Worm (Caenorhabditis elegans): Measurements from ENCODE around the gene lelo-1.

lelo-1 gene

DNA sequence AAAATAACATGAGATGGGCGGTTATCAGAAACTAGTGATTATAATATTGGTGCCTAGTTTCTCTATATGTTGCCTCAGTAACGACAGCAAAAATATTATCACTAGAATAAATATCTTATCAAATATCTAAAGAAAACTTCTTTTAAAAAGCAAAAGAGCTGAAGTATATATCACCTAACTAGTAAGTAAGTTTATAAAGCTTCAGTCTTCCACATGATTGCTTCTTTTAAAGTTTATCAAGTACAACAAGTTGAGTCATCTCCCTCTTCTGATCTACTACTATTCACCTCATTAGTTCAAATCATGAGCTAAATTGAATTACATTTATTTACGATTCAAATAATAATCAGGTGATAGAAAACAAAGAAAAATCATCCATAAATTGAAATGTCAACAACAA, 42.0 kb downstream of the lelo-1 start:
- TF ChIP-seq dmd-4 (tag; optimal IDR thresholded peaks at IDR 0.05; ENCODE audit: borderline replicate concordance) = no peak

DNA sequence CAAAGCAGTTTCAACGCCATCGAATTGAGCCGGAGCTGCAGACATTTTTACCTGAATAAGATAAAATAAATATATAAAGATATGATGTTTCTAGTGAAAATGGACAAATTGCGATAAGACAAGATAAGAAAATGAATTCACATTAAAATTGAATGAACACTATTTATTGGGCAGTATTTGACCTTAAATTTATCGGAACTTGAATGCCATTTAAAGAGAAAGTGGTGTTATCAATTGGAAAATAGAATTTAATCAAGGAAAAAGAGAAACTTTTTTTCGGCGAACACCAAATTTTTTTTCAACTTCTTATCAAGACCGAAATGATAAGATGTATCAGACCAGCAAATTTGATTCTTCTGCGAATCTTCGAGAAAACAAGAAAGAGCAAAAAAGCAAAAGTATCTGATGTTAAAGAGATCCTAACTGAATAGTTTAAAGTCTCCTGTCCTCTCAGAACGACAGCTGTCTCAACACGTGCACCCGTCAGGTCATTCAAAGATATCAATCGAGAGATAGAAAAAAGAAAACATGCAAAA, 44.0 kb downstream of the lelo-1 start, which contains the start of gene upb-1:
Gene upb-1 (minus strand): TSS at position 51 of the 536 bp plus-strand sequence.
- no peak for TF ChIP-seq pag-3 (tag; optimal IDR thresholded peaks at IDR 0.05; ENCODE audit: borderline replicate concordance)
- TF ChIP-seq lim-6 (tag; optimal IDR thresholded peaks at IDR 0.05) = no peak
- no peak for TF ChIP-seq ceh-6 (GFP tag; optimal IDR thresholded peaks at IDR 0.05)
- no peak for TF ChIP-seq dmd-4 (tag; optimal IDR thresholded peaks at IDR 0.05; ENCODE audit: borderline replicate concordance)
- no peak for TF ChIP-seq sdc-2 (tag; optimal IDR thresholded peaks at IDR 0.05)
- no peak for TF ChIP-seq Y22D7AL.16 (tag; optimal IDR thresholded peaks at IDR 0.05)
- TF ChIP-seq ttx-3 (tag; optimal IDR thresholded peaks at IDR 0.05) = no peak
- TF ChIP-seq nfya-1 (tag; optimal IDR thresholded peaks at IDR 0.05) = no peak
- peak; percentile 70 for TF ChIP-seq unc-55 (GFP tag; optimal IDR thresholded peaks at IDR 0.05)
- TF ChIP-seq hlh-6 (tag; optimal IDR thresholded peaks at IDR 0.05) = no peak
- TF ChIP-seq ceh-2 (tag; optimal IDR thresholded peaks at IDR 0.05) = no peak
- peak; percentile 82 for TF ChIP-seq elt-2 (tag; optimal IDR thresholded peaks at IDR 0.05)

DNA sequence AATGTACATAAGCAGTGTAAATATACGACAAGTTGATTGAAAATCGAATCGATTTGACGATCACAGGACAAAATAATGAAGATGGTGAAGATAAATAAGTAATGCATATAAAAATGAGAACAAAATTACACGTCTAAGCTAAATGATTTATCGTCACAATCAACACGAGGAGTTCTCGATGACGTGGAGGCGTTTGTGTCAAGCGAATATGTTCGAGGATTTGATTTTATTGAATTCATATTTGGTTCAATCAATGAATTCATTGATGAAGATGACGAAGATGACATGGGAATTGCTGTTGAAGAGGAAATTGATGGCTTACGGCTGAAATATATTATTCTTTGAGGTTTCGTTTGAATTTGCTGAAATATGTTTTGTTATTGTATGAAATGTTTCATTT, 46.4 kb downstream of the lelo-1 start, which contains the start of gene nyn-3:
Gene nyn-3 (minus strand): TSS at position 101 of the 400 bp plus-strand sequence.
- TF ChIP-seq nhr-11 (tag; optimal IDR thresholded peaks at IDR 0.05) = no peak

DNA sequence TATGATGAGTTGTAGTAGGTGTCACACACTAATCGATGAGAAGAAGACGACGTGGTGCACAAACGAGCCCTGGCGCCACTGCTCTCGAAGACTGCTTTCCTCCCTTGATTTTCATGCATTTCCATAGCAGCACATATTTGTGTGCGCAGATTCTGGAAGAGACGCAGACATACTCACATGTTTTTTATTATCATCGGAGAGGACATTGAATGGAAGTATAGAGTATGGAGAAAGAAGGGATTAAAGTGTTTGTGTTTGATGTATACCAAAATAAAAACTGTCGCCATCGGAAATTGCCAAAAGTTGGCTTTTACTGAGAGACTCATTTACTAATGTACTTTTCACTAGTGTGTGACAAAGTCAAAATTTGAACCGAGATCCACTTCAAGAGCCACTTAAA, 48.1 kb downstream of the lelo-1 start, which contains the start of gene mps-1:
Gene mps-1 (minus strand): TSS at position 101 of the 400 bp plus-strand sequence.
- TF ChIP-seq sox-4 (tag; optimal IDR thresholded peaks at IDR 0.05) = no peak
- no peak for TF ChIP-seq ets-4 (tag; optimal IDR thresholded peaks at IDR 0.05)
- TF ChIP-seq ztf-16 (tag; optimal IDR thresholded peaks at IDR 0.05) = no peak
- no peak for TF ChIP-seq hlh-15 (tag; optimal IDR thresholded peaks at IDR 0.05)
- no peak for TF ChIP-seq T23F11.4 (GFP tag; optimal IDR thresholded peaks at IDR 0.05)
- TF ChIP-seq ceh-30 (tag; optimal IDR thresholded peaks at IDR 0.05) = no peak
- no peak for TF ChIP-seq lim-6 (tag; optimal IDR thresholded peaks at IDR 0.05)
- TF ChIP-seq ahr-1 (tag; optimal IDR thresholded peaks at IDR 0.05) = no peak
- no peak for TF ChIP-seq ceh-14 (tag; optimal IDR thresholded peaks at IDR 0.05)

Measured in whole organism, late embryonic.